Fruit fly (Drosophila melanogaster) whole organism, adult: Measurements from ENCODE around the gene CG9922.

Experiments used
- CG12768 ChIP-seq: fragments of 200-800 bp; sonication (Bioruptor generic); optimal IDR thresholded peaks from 2 replicates; lab custom pipeline; 2017; ENCODE audit warnings: missing biosample characterization, missing genetic modification characterization, mild to moderate bottlenecking, moderate library complexity, missing genetic modification reagents
- CG33017 ChIP-seq: fragments of 200-800 bp; sonication (Bioruptor generic); optimal IDR thresholded peaks from 2 replicates; lab custom pipeline; 2018; ENCODE audit warnings: missing biosample characterization, mild to moderate bottlenecking, missing genetic modification characterization, moderate library complexity
- CG5204 ChIP-seq: fragments of 200-800 bp; sonication (Bioruptor generic); optimal IDR thresholded peaks from 2 replicates; lab custom pipeline; 2016; ENCODE audit warnings: missing biosample characterization, missing genetic modification characterization
- CG7045 ChIP-seq: fragments of 200-800 bp; sonication (Bioruptor generic); optimal IDR thresholded peaks from 2 replicates; lab custom pipeline; 2017; ENCODE audit warnings: missing biosample characterization, mild to moderate bottlenecking, missing genetic modification characterization
- CG7101 ChIP-seq: fragments of 200-800 bp; sonication (Bioruptor generic); optimal IDR thresholded peaks from 2 replicates; lab custom pipeline; 2018; ENCODE audit warnings: missing biosample characterization, mild to moderate bottlenecking, missing genetic modification characterization, moderate library complexity
- Clk ChIP-seq: fragments of 200-800 bp; sonication (Bioruptor generic); optimal IDR thresholded peaks from 2 replicates; lab custom pipeline; 2017; ENCODE audit warnings: missing biosample characterization, missing genetic modification characterization
- Hr96 ChIP-seq: fragments of 200-800 bp; sonication (Bioruptor generic); optimal IDR thresholded peaks from 2 replicates; lab custom pipeline; 2016; ENCODE audit warnings: missing biosample characterization, missing genetic modification characterization
- Mnt ChIP-seq: fragments of 200-800 bp; sonication (Bioruptor generic); optimal IDR thresholded peaks from 2 replicates; lab custom pipeline; 2016; ENCODE audit warnings: missing biosample characterization, mild to moderate bottlenecking, missing genetic modification characterization
- bab1 ChIP-seq: fragments of 200-800 bp; sonication (Bioruptor generic); optimal IDR thresholded peaks from 3 replicates; lab custom pipeline; 2019; ENCODE audit warnings: missing biosample characterization, mild to moderate bottlenecking, missing genetic modification characterization, moderate library complexity
- cic ChIP-seq: fragments of 200-800 bp; sonication (Bioruptor generic); optimal IDR thresholded peaks from 2 replicates; lab custom pipeline; 2017; ENCODE audit warnings: missing biosample characterization, mild to moderate bottlenecking, missing genetic modification characterization, moderate library complexity
- cnc ChIP-seq, 2 experiments: fragments of >200 bp; optimal IDR thresholded peaks; 2 replicates each; lab custom pipeline; 2017
- kay ChIP-seq: fragments of 200-800 bp; sonication (Bioruptor generic); peaks from one replicate; lab custom pipeline; 2016; ENCODE audit warnings: missing biosample characterization, missing genetic modification characterization, borderline replicate concordance
- pad ChIP-seq: fragments of 200-800 bp; sonication (Bioruptor generic); optimal IDR thresholded peaks from 3 replicates; lab custom pipeline; 2017; ENCODE audit warnings: missing biosample characterization, missing genetic modification characterization, mild to moderate bottlenecking, moderate library complexity, missing genetic modification reagents
- tj ChIP-seq: fragments of 200-800 bp; sonication (Bioruptor generic); optimal IDR thresholded peaks from 3 replicates; lab custom pipeline; 2017; ENCODE audit warnings: missing biosample characterization, mild to moderate bottlenecking, missing genetic modification characterization, moderate library complexity

- TF ChIP-seq cic (GFP tag; lab: Kevin White, UChicago) (peak; percentile 74), pad (GFP tag; lab: Kevin White, UChicago) (peak; percentile 6), Mnt (GFP tag; lab: Kevin White, UChicago) (peak; percentile 31), CG12768 (peak; percentile 87), tj (GFP tag; lab: Kevin White, UChicago) (no peak), CG5204 (GFP tag; lab: Kevin White, UChicago) (no peak), kay (GFP tag; lab: Kevin White, UChicago) (peak; percentile 64), CG7101 (peak; percentile 38), bab1 (GFP tag; lab: Kevin White, UChicago) (no peak), Hr96 (GFP tag; lab: Kevin White, UChicago) (no peak), CG7045 (peak; percentile 25), Clk (GFP tag; lab: Kevin White, UChicago) (peak; percentile 45), CG33017 (tag; lab: Kevin White, UChicago) (peak; percentile 7), cnc (optimal IDR thresholded peaks at IDR 0.05; lab: Kevin White, UChicago) (no peak)
Observed at dm6 chr3R:14070096-14070495, 33.9 kb upstream of the CG9922 start.
